Worm (Caenorhabditis elegans) whole organism, L2 larva: Measurements from ENCODE around the gene zip-3.

Experiments used
- ZK546.5 ChIP-seq: sonication (generic microtip); optimal IDR thresholded peaks from 2 replicates; lab custom pipeline; 2017; ENCODE audit warnings: missing biosample characterization, missing genetic modification characterization
- ama-1 ChIP-seq: fragments of 150-350 bp; optimal IDR thresholded peaks from 2 replicates; lab custom pipeline; 2018; ENCODE audit warnings: inconsistent platforms
- dmd-4 ChIP-seq: sonication (generic microtip); optimal IDR thresholded peaks from 2 replicates; lab custom pipeline; 2017; ENCODE audit warnings: missing biosample characterization, missing genetic modification characterization
- lin-13 ChIP-seq: fragments of 150-350 bp; optimal IDR thresholded peaks from 2 replicates; lab custom pipeline; 2014; ENCODE audit warnings: missing biosample characterization, missing genetic modification reagents, missing genetic modification characterization
- sem-4 ChIP-seq: fragments of 150-350 bp; optimal IDR thresholded peaks from 2 replicates; lab custom pipeline; 2014; ENCODE audit warnings: missing biosample characterization, missing genetic modification reagents, missing genetic modification characterization
- skn-1 ChIP-seq: sonication (generic microtip); optimal IDR thresholded peaks from 2 replicates; lab custom pipeline; 2017; ENCODE audit warnings: missing biosample characterization, missing genetic modification characterization
- zag-1 ChIP-seq: fragments of 150-350 bp; optimal IDR thresholded peaks from 2 replicates; lab custom pipeline; 2014; ENCODE audit warnings: missing biosample characterization, missing genetic modification characterization

DNA sequence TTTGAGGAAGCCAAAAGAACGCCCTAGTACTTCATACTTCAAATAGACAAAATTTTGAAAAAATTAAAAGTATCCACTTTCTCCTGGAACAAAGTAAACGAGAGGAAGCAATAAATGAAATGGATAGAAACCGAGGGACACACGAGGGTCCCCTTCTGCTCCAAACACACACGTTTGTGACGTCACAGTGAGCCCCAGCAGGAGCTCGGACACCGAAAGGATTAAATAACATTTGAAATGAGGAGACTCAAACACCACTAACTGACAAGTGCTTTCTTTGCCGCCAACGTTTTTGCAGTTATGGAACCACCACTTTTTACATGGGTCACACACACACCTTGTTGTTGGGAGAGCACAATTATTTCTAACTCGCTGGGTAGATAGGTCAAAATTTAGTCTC is 53.8 kb downstream of the zip-3 start:
- TF ChIP-seq lin-13 (GFP tag; lab: Kevin White, UChicago) (no peak), ZK546.5 (tag; lab: Kevin White, UChicago) (no peak), zag-1 (tag; lab: Kevin White, UChicago) (no peak), skn-1 (tag; lab: Kevin White, UChicago) (no peak), dmd-4 (tag; lab: Kevin White, UChicago) (no peak), sem-4 (tag; lab: Kevin White, UChicago) (no peak), ama-1 (lab: Kevin White, UChicago) (no peak)
